Worm (Caenorhabditis elegans) whole organism, early embryonic: Measurements from ENCODE around the gene blos-7.

Experiments
- ama-1 ChIP-seq: fragments of 150-350 bp; optimal IDR thresholded peaks from 2 replicates; lab custom pipeline; 2014
- ceh-13 ChIP-seq: fragments of 200-800 bp; sonication (Bioruptor generic); optimal IDR thresholded peaks from 2 replicates; lab custom pipeline; 2018; ENCODE audit warnings: mild to moderate bottlenecking, missing genetic modification characterization, missing compliant biosample characterization
- hmg-4 ChIP-seq: fragments of 200-800 bp; sonication (Bioruptor generic); optimal IDR thresholded peaks from 2 replicates; lab custom pipeline; 2018; ENCODE audit warnings: mild to moderate bottlenecking, missing genetic modification characterization, missing compliant biosample characterization
- pes-1 ChIP-seq: fragments of 200-800 bp; sonication (Bioruptor generic); IDR thresholded peaks from 2 replicates; pipeline ENCODE4 v1.3.6; 2022; ENCODE audit warnings: missing genetic modification reagents, missing genetic modification characterization, missing compliant biosample characterization
- tbx-37 ChIP-seq: fragments of 200-800 bp; sonication (Bioruptor generic); conservative IDR thresholded peaks from 2 replicates; pipeline ENCODE4 v1.3.6; 2022; ENCODE audit warnings: missing genetic modification reagents, missing genetic modification characterization, missing compliant biosample characterization
- tra-4 ChIP-seq: sonication (generic microtip); optimal IDR thresholded peaks from 2 replicates; lab custom pipeline; 2017; ENCODE audit warnings: missing genetic modification characterization, missing compliant biosample characterization

- TF ChIP-seq tra-4 (tag; lab: Kevin White, UChicago) (no peak), pes-1 (no peak), tbx-37 (no peak), ama-1 (lab: Kevin White, UChicago) (no peak), hmg-4 (GFP tag; lab: Kevin White, UChicago) (no peak), ceh-13 (GFP tag; lab: Kevin White, UChicago) (no peak)
Observed at ce11 chrIV:3610987-3611386, 28.3 kb upstream of the blos-7 start.
